Worm (Caenorhabditis elegans) whole organism, midembryonic: ENCODE data around the gene unc-83.

ENCODE experiments used
- med-1 ChIP-seq: sonication (generic microtip); optimal IDR thresholded peaks from 2 replicates; lab custom pipeline; 2017; ENCODE audit warnings: missing genetic modification characterization, mild to moderate bottlenecking, missing compliant biosample characterization, antibody characterized with exemption, missing genetic modification reagents; ENCODE audit not compliant: insufficient read depth
- ref-1 ChIP-seq: fragments of 200-800 bp; sonication (Bioruptor generic); conservative IDR thresholded peaks from 2 replicates; pipeline ENCODE4 v1.3.6; 2022; ENCODE audit warnings: missing genetic modification reagents, missing genetic modification characterization, missing compliant biosample characterization
- ztf-23 ChIP-seq: fragments of 200-800 bp; sonication (Bioruptor generic); IDR thresholded peaks from 2 replicates; pipeline ENCODE4 v1.3.6; 2022; ENCODE audit warnings: missing genetic modification reagents, missing genetic modification characterization, missing compliant biosample characterization

- TF ChIP-seq med-1 (no peak), ref-1 (GFP tag; lab: Robert Waterston, UW) (no peak), ztf-23 (no peak)
Measured at ce11 chrV:6424055-6424454, 40.8 kb upstream of the unc-83 start, which contains the start of gene urb-1.
